Fruit fly (Drosophila melanogaster): ENCODE results near the gene CG14434.

CG14434 gene

dm6 chrX:6855366-6856200 is 11.4 kb downstream of the CG14434 start (continued):
- TF ChIP-seq CG13287 (GFP tag; IDR thresholded peaks at IDR 0.05; ENCODE audit: partially characterized antibody): no peak
- peak; percentile 79 for TF ChIP-seq Bdp1 (GFP tag; optimal IDR thresholded peaks at IDR 0.05)
- TF ChIP-seq yki (optimal IDR thresholded peaks at IDR 0.05): no peak
- no peak for TF ChIP-seq Gsc (GFP tag; IDR thresholded peaks at IDR 0.05)
- TF ChIP-seq CG1024 (GFP tag; IDR thresholded peaks at IDR 0.05): no peak
- no peak for TF ChIP-seq CG11398 (GFP tag; optimal IDR thresholded peaks at IDR 0.05)
- TF ChIP-seq sqz (GFP tag; optimal IDR thresholded peaks at IDR 0.05): peak; percentile 93
- peak; percentile 84 for TF ChIP-seq CG17568 (GFP tag; optimal IDR thresholded peaks at IDR 0.05)
- peak; percentile 85 for TF ChIP-seq CG2875 (GFP tag; optimal IDR thresholded peaks at IDR 0.05)
- peak; percentile 50; the same call in 1 of the 2 replicates for TF ChIP-seq CG5953 (GFP tag; IDR thresholded peaks at IDR 0.05)
- TF ChIP-seq MBD-R2 (GFP tag; IDR thresholded peaks at IDR 0.05): no peak
- TF ChIP-seq CG8388 (GFP tag; optimal IDR thresholded peaks at IDR 0.05): peak; percentile 78
- peak; percentile 44; the same call in 1 of the 2 replicates for TF ChIP-seq ssp (GFP tag; IDR thresholded peaks at IDR 0.05)
- peak; percentile 62 for TF ChIP-seq CG10462 (GFP tag; optimal IDR thresholded peaks at IDR 0.05)
- TF ChIP-seq C15 (GFP tag; IDR thresholded peaks at IDR 0.05): no peak
- peak; percentile 67 for TF ChIP-seq CG6854 (GFP tag; optimal IDR thresholded peaks at IDR 0.05)
- TF ChIP-seq Taf1 (GFP tag; IDR thresholded peaks at IDR 0.05): no peak
- peak; percentile 81 for TF ChIP-seq Lhr (GFP tag; optimal IDR thresholded peaks at IDR 0.05)
- peak; percentile 76 for TF ChIP-seq CG17912 (GFP tag; optimal IDR thresholded peaks at IDR 0.05)
- peak; percentile 85 for TF ChIP-seq shn (GFP tag; optimal IDR thresholded peaks at IDR 0.05)
- TF ChIP-seq trh (GFP tag; optimal IDR thresholded peaks at IDR 0.05): peak; percentile 68
- TF ChIP-seq CG11723 (GFP tag; optimal IDR thresholded peaks at IDR 0.05): peak; percentile 78
- peak; percentile 70 for TF ChIP-seq CG4424 (GFP tag; optimal IDR thresholded peaks at IDR 0.05)
- peak; percentile 27 for TF ChIP-seq Six4 (GFP tag; optimal IDR thresholded peaks at IDR 0.05)
- peak; percentile 42 to 87 for TF ChIP-seq bsh (GFP tag; optimal IDR thresholded peaks at IDR 0.05)
- peak; percentile 97 for TF ChIP-seq sens (GFP tag)
- TF ChIP-seq Dfd (GFP tag; optimal IDR thresholded peaks at IDR 0.05): no peak
- TF ChIP-seq hb (GFP tag; IDR thresholded peaks at IDR 0.05; ENCODE audit: partially characterized antibody): no peak
- TF ChIP-seq Doc2 (GFP tag; IDR thresholded peaks at IDR 0.05): no peak
- peak; percentile 18; the same call in 1 of the 2 replicates for TF ChIP-seq sim (GFP tag; IDR thresholded peaks at IDR 0.05)
- peak; percentile 62 for TF ChIP-seq Aef1 (GFP tag; IDR thresholded peaks at IDR 0.05)
- peak; percentile 72 for TF ChIP-seq tap (tag; optimal IDR thresholded peaks at IDR 0.05)
- no peak for TF ChIP-seq CG17612 (GFP tag; IDR thresholded peaks at IDR 0.05)
- TF ChIP-seq Gug (GFP tag; IDR thresholded peaks at IDR 0.05): peak; percentile 42; the same call in 2 of the 4 replicates
- peak; percentile 35 for TF ChIP-seq mirr (GFP tag; optimal IDR thresholded peaks at IDR 0.05)
- 0 out of 2 replicates have a peak, but pooled peaks have one; percentile 45 for TF ChIP-seq rib (GFP tag; IDR thresholded peaks at IDR 0.05)
- TF ChIP-seq sc (optimal IDR thresholded peaks at IDR 0.05): no peak
- peak; percentile 64 for TF ChIP-seq sc (GFP tag; optimal IDR thresholded peaks at IDR 0.05)
- peak; percentile 48 for TF ChIP-seq cato (GFP tag; optimal IDR thresholded peaks at IDR 0.05; ENCODE audit: borderline replicate concordance)
- peak; percentile 38 for TF ChIP-seq CG15479 (GFP tag; optimal IDR thresholded peaks at IDR 0.05)
- TF ChIP-seq H2.0 (GFP tag; IDR thresholded peaks at IDR 0.05): peak; percentile 81
- peak; percentile 82 for TF ChIP-seq twi (tag; optimal IDR thresholded peaks at IDR 0.05)
- no peak for TF ChIP-seq TFAM (GFP tag; optimal IDR thresholded peaks at IDR 0.05)
- TF ChIP-seq Jarid2 (GFP tag; optimal IDR thresholded peaks at IDR 0.05): peak; percentile 40
- TF ChIP-seq pros (GFP tag; optimal IDR thresholded peaks at IDR 0.05): peak; percentile 89
- peak; percentile 69 for TF ChIP-seq D19A (tag; optimal IDR thresholded peaks at IDR 0.05)
- TF ChIP-seq Drgx (GFP tag; IDR thresholded peaks at IDR 0.05): peak; percentile 71
- TF ChIP-seq CG10959 (GFP tag; IDR thresholded peaks at IDR 0.05): no peak
- no peak for TF ChIP-seq klu (GFP tag; IDR thresholded peaks at IDR 0.05)
- TF ChIP-seq CG12155 (GFP tag; optimal IDR thresholded peaks at IDR 0.05): peak; percentile 53
